Fruit fly (Drosophila melanogaster) whole organism, embryonic: ENCODE results near the gene CG4820.

ENCODE experiments used
- Asciz ChIP-seq: fragments of 200-800 bp; sonication (Bioruptor generic); optimal IDR thresholded peaks from 2 replicates; lab custom pipeline; 2017; ENCODE audit warnings: missing biosample characterization, mild to moderate bottlenecking, missing genetic modification characterization, missing genetic modification reagents
- BtbVII ChIP-seq: fragments of 200-800 bp; sonication (Bioruptor generic); optimal IDR thresholded peaks from 3 replicates; lab custom pipeline; 2017; ENCODE audit warnings: missing biosample characterization, mild to moderate bottlenecking, missing genetic modification characterization
- CG12071 ChIP-seq: fragments of 200-800 bp; sonication (Bioruptor generic); optimal IDR thresholded peaks from 3 replicates; lab custom pipeline; 2018; ENCODE audit warnings: missing biosample characterization, mild to moderate bottlenecking, missing genetic modification characterization
- CG12104 ChIP-seq: fragments of 200-800 bp; sonication (Bioruptor generic); optimal IDR thresholded peaks from 3 replicates; lab custom pipeline; 2016; ENCODE audit warnings: missing biosample characterization, missing genetic modification characterization
- CG1233 ChIP-seq: fragments of 200-800 bp; sonication (Bioruptor generic); optimal IDR thresholded peaks from 4 replicates; lab custom pipeline; 2018; ENCODE audit warnings: missing biosample characterization, mild to moderate bottlenecking, missing genetic modification characterization
- CG12769 ChIP-seq: fragments of 200-800 bp; sonication (Bioruptor generic); optimal IDR thresholded peaks from 2 replicates; lab custom pipeline; 2019; ENCODE audit warnings: missing biosample characterization, mild to moderate bottlenecking, missing genetic modification characterization, moderate library complexity
- CG13296 ChIP-seq: fragments of 200-800 bp; sonication (Bioruptor generic); optimal IDR thresholded peaks from 3 replicates; lab custom pipeline; 2018; ENCODE audit warnings: missing biosample characterization, mild to moderate bottlenecking, missing genetic modification characterization
- CG13424 ChIP-seq: fragments of 200-800 bp; sonication (Bioruptor generic); optimal IDR thresholded peaks from 2 replicates; lab custom pipeline; 2019; ENCODE audit warnings: missing biosample characterization, mild to moderate bottlenecking, missing genetic modification characterization, moderate library complexity
- CG14014 ChIP-seq: fragments of 200-800 bp; sonication (Bioruptor generic); IDR thresholded peaks from 2 replicates; pipeline ENCODE4 v1.3.6; 2022; ENCODE audit warnings: missing biosample characterization, missing genetic modification characterization
- CG14860 ChIP-seq: fragments of 200-800 bp; sonication (Bioruptor generic); IDR thresholded peaks from 3 replicates; pipeline ENCODE4 v1.3.6; 2022; ENCODE audit warnings: missing biosample characterization, missing genetic modification characterization; ENCODE audit not compliant: partially characterized antibody
- CG15514 ChIP-seq: fragments of 200-800 bp; sonication (Bioruptor generic); optimal IDR thresholded peaks from 3 replicates; lab custom pipeline; 2017; ENCODE audit warnings: missing biosample characterization, missing genetic modification characterization, mild to moderate bottlenecking, moderate library complexity, missing genetic modification reagents
- CG15601 ChIP-seq: fragments of 200-800 bp; sonication (Bioruptor generic); optimal IDR thresholded peaks from 3 replicates; lab custom pipeline; 2019; ENCODE audit warnings: missing biosample characterization, mild to moderate bottlenecking, missing genetic modification characterization, moderate library complexity
- CG17186 ChIP-seq: fragments of 200-800 bp; sonication (Bioruptor generic); optimal IDR thresholded peaks from 3 replicates; lab custom pipeline; 2017; ENCODE audit warnings: missing biosample characterization, missing genetic modification reagents, missing genetic modification characterization
- CG17385 ChIP-seq: fragments of 200-800 bp; sonication (Bioruptor generic); optimal IDR thresholded peaks from 3 replicates; lab custom pipeline; 2018; ENCODE audit warnings: missing biosample characterization, mild to moderate bottlenecking, missing genetic modification characterization
- CG17568 ChIP-seq: fragments of 200-800 bp; sonication (Bioruptor generic); optimal IDR thresholded peaks from 2 replicates; lab custom pipeline; 2018; ENCODE audit warnings: missing biosample characterization, mild to moderate bottlenecking, missing genetic modification characterization, moderate library complexity
- CG18599 ChIP-seq: fragments of 200-800 bp; sonication (Bioruptor generic); optimal IDR thresholded peaks from 3 replicates; lab custom pipeline; 2017; ENCODE audit warnings: missing biosample characterization, missing genetic modification characterization, mild to moderate bottlenecking, moderate library complexity, missing genetic modification reagents
- CG2678 ChIP-seq: fragments of 200-800 bp; sonication (Bioruptor generic); optimal IDR thresholded peaks from 3 replicates; lab custom pipeline; 2019; ENCODE audit warnings: missing biosample characterization, mild to moderate bottlenecking, missing genetic modification characterization, moderate library complexity
- CG32772 ChIP-seq: fragments of 200-800 bp; sonication (Bioruptor generic); IDR thresholded peaks from 2 replicates; pipeline ENCODE4 v1.3.6; 2022; ENCODE audit warnings: missing biosample characterization, missing genetic modification characterization
- CG4707 ChIP-seq: fragments of 200-800 bp; sonication (Bioruptor generic); optimal IDR thresholded peaks from 2 replicates; lab custom pipeline; 2018; ENCODE audit warnings: missing biosample characterization, mild to moderate bottlenecking, missing genetic modification characterization, moderate library complexity
- CG6683 ChIP-seq: fragments of 200-800 bp; sonication (Bioruptor generic); optimal IDR thresholded peaks from 2 replicates; lab custom pipeline; 2017; ENCODE audit warnings: missing biosample characterization, mild to moderate bottlenecking, missing genetic modification characterization, missing genetic modification reagents
- CG6813 ChIP-seq: fragments of 200-800 bp; sonication (Bioruptor generic); optimal IDR thresholded peaks from 2 replicates; lab custom pipeline; 2017; ENCODE audit warnings: missing biosample characterization, missing genetic modification characterization, mild to moderate bottlenecking, moderate library complexity, missing genetic modification reagents
- CG6854 ChIP-seq: fragments of 200-800 bp; sonication (Bioruptor generic); optimal IDR thresholded peaks from 3 replicates; lab custom pipeline; 2017; ENCODE audit warnings: missing biosample characterization, mild to moderate bottlenecking, missing genetic modification characterization
- CG7357 ChIP-seq: fragments of 200-800 bp; sonication (Bioruptor generic); IDR thresholded peaks from 3 replicates; pipeline ENCODE4 v1.3.6; 2022; ENCODE audit warnings: missing biosample characterization, missing genetic modification characterization
- CG8290 ChIP-seq, 3 experiments: fragments of 200-800 bp; sonication (Bioruptor generic); optimal IDR thresholded peaks; 2 replicates each; lab custom pipeline; 2016 to 2019; ENCODE audit warnings: missing biosample characterization in 3 of 3, missing genetic modification characterization in 3 of 3, mild to moderate bottlenecking in 2 of 3, moderate library complexity in 1 of 3
- CG9817 ChIP-seq: fragments of 200-800 bp; sonication (Bioruptor generic); optimal IDR thresholded peaks from 2 replicates; lab custom pipeline; 2018; ENCODE audit warnings: missing biosample characterization, mild to moderate bottlenecking, missing genetic modification characterization, moderate library complexity
- Camta ChIP-seq: fragments of 200-800 bp; sonication (Bioruptor generic); optimal IDR thresholded peaks from 2 replicates; lab custom pipeline; 2016; ENCODE audit warnings: missing biosample characterization, missing genetic modification characterization
- Dad ChIP-seq: fragments of 200-800 bp; sonication (Bioruptor generic); optimal IDR thresholded peaks from 3 replicates; lab custom pipeline; 2016; ENCODE audit warnings: missing biosample characterization, missing genetic modification characterization
- Fer1 ChIP-seq: fragments of 200-800 bp; sonication (Bioruptor generic); optimal IDR thresholded peaks from 2 replicates; lab custom pipeline; 2017; ENCODE audit warnings: missing biosample characterization, mild to moderate bottlenecking, missing genetic modification characterization
- Hmx ChIP-seq: fragments of 200-800 bp; sonication (Bioruptor generic); optimal IDR thresholded peaks from 2 replicates; lab custom pipeline; 2016; ENCODE audit warnings: missing biosample characterization, missing genetic modification characterization
- Med ChIP-seq: fragments of 200-800 bp; sonication (Bioruptor generic); peaks from one replicate; lab custom pipeline; 2016; ENCODE audit warnings: missing biosample characterization, missing genetic modification characterization, mild to moderate bottlenecking, inconsistent platforms, moderate library complexity
- Meics ChIP-seq: fragments of 200-800 bp; sonication (Bioruptor generic); optimal IDR thresholded peaks from 2 replicates; lab custom pipeline; 2017; ENCODE audit warnings: missing biosample characterization, mild to moderate bottlenecking, missing genetic modification characterization
- Sox102F ChIP-seq: fragments of 200-800 bp; sonication (Bioruptor generic); optimal IDR thresholded peaks from 2 replicates; lab custom pipeline; 2018; ENCODE audit warnings: missing biosample characterization, mild to moderate bottlenecking, missing genetic modification characterization, moderate library complexity
- ash1 ChIP-seq: fragments of 200-800 bp; sonication (Bioruptor generic); optimal IDR thresholded peaks from 2 replicates; lab custom pipeline; 2018; ENCODE audit warnings: missing biosample characterization, mild to moderate bottlenecking, missing genetic modification characterization
- ci ChIP-seq: fragments of 200-800 bp; sonication (Bioruptor generic); IDR thresholded peaks from 3 replicates; pipeline ENCODE4 v1.3.6; 2022; ENCODE audit warnings: missing biosample characterization, missing genetic modification characterization
- danr ChIP-seq: fragments of 200-800 bp; sonication (Bioruptor generic); IDR thresholded peaks from 2 replicates; pipeline ENCODE4 v1.3.6; 2022; ENCODE audit warnings: missing biosample characterization, missing genetic modification characterization
- dmrt99B ChIP-seq: fragments of 200-800 bp; sonication (Bioruptor generic); optimal IDR thresholded peaks from 2 replicates; lab custom pipeline; 2018; ENCODE audit warnings: missing biosample characterization, mild to moderate bottlenecking, missing genetic modification characterization, moderate library complexity
- exex ChIP-seq: fragments of 200-800 bp; sonication (Bioruptor generic); optimal IDR thresholded peaks from 4 replicates; lab custom pipeline; 2018; ENCODE audit warnings: missing biosample characterization, mild to moderate bottlenecking, missing genetic modification characterization, moderate library complexity
- gem ChIP-seq: fragments of 200-800 bp; sonication (Bioruptor generic); optimal IDR thresholded peaks from 2 replicates; lab custom pipeline; 2019; ENCODE audit warnings: missing biosample characterization, mild to moderate bottlenecking, missing genetic modification characterization, moderate library complexity
- grau ChIP-seq: fragments of 200-800 bp; optimal IDR thresholded peaks from 3 replicates; lab custom pipeline; 2019; ENCODE audit warnings: missing biosample characterization, mild to moderate bottlenecking, missing genetic modification characterization, moderate library complexity
- grn ChIP-seq: fragments of 200-800 bp; sonication (Bioruptor generic); optimal IDR thresholded peaks from 3 replicates; lab custom pipeline; 2017; ENCODE audit warnings: missing biosample characterization, missing genetic modification characterization
- lab ChIP-seq: fragments of 200-800 bp; sonication (Bioruptor generic); optimal IDR thresholded peaks from 3 replicates; lab custom pipeline; 2017; ENCODE audit warnings: missing biosample characterization, missing genetic modification characterization, mild to moderate bottlenecking, moderate library complexity, missing genetic modification reagents
- row ChIP-seq: fragments of 200-800 bp; sonication (Bioruptor generic); IDR thresholded peaks from 3 replicates; pipeline ENCODE4 v1.3.6; 2022; ENCODE audit warnings: missing biosample characterization, missing genetic modification characterization
- so ChIP-seq: fragments of 200-800 bp; sonication (Bioruptor generic); IDR thresholded peaks from 3 replicates; pipeline ENCODE4 v1.3.6; 2022; ENCODE audit warnings: missing biosample characterization, missing genetic modification characterization
- tin ChIP-seq: fragments of 200-800 bp; sonication (Bioruptor generic); optimal IDR thresholded peaks from 3 replicates; lab custom pipeline; 2016; ENCODE audit warnings: missing biosample characterization, missing genetic modification characterization
- unpg ChIP-seq: fragments of 200-800 bp; sonication (Bioruptor generic); optimal IDR thresholded peaks from 3 replicates; lab custom pipeline; 2018; ENCODE audit warnings: missing biosample characterization, mild to moderate bottlenecking, missing genetic modification characterization, moderate library complexity
- wek ChIP-seq: fragments of 200-800 bp; sonication (Bioruptor generic); optimal IDR thresholded peaks from 3 replicates; lab custom pipeline; 2018; ENCODE audit warnings: missing biosample characterization, mild to moderate bottlenecking, missing genetic modification characterization, moderate library complexity

The CG4820 gene

dm6 chr3R:11178300-11178699 lies 38.0 kb upstream of the CG4820 start (continued):
- TF ChIP-seq CG6813 (peak; percentile 23), CG7357 (no peak), grn (GFP tag; lab: Kevin White, UChicago) (no peak), CG14014 (GFP tag; lab: Robert Waterston, UW) (no peak), BtbVII (GFP tag; lab: Kevin White, UChicago) (peak; percentile 40), Med (GFP tag; lab: Kevin White, UChicago) (peak; percentile 70), CG17568 (no peak), CG15514 (GFP tag; lab: Kevin White, UChicago) (peak; percentile 21), CG14860 (GFP tag; lab: Robert Waterston, UW) (no peak), CG18599 (peak; percentile 22), danr (GFP tag; lab: Robert Waterston, UW) (no peak), Sox102F (GFP tag; lab: Kevin White, UChicago) (peak; percentile 5), gem (tag; lab: Kevin White, UChicago) (peak; percentile 20), CG13424 (tag; lab: Kevin White, UChicago) (peak; percentile 7), CG12071 (GFP tag; lab: Kevin White, UChicago) (peak; percentile 40), so (GFP tag; lab: Robert Waterston, UW) (0 out of 3 replicates have a peak, but pooled peaks have one; percentile 17), CG1233 (peak; percentile 27), CG9817 (tag; lab: Kevin White, UChicago) (peak; percentile 5), CG15601 (tag; lab: Kevin White, UChicago) (peak; percentile 11), CG12104 (GFP tag; lab: Kevin White, UChicago) (no peak), row (GFP tag; lab: Robert Waterston, UW) (peak; percentile 13; the same call in 1 of the 3 replicates), CG17385 (GFP tag; lab: Kevin White, UChicago) (no peak), CG12769 (tag; lab: Kevin White, UChicago) (peak; percentile 12), CG6683 (GFP tag; lab: Kevin White, UChicago) (no peak), Camta (no peak), CG17186 (no peak), CG13296 (GFP tag; lab: Kevin White, UChicago) (peak; percentile 15), CG32772 (GFP tag; lab: Robert Waterston, UW) (0 out of 2 replicates have a peak, but pooled peaks have one; percentile 18), Hmx (GFP tag; lab: Kevin White, UChicago) (no peak), CG2678 (tag; lab: Kevin White, UChicago) (peak; percentile 28), ash1 (GFP tag; lab: Kevin White, UChicago) (no peak), tin (GFP tag; lab: Kevin White, UChicago) (no peak), wek (peak; percentile 49), Meics (peak; percentile 90), exex (tag; lab: Kevin White, UChicago) (peak; percentile 42), CG8290 (GFP tag; optimal IDR thresholded peaks at IDR 0.05; lab: Kevin White, UChicago) (no peak), CG8290 (tag; optimal IDR thresholded peaks at IDR 0.05; lab: Kevin White, UChicago) (peak in 1 of 2 experiments; percentile 12), ci (GFP tag; lab: Robert Waterston, UW) (0 out of 3 replicates have a peak, but pooled peaks have one; percentile 14), Fer1 (GFP tag; lab: Kevin White, UChicago) (peak; percentile 22), unpg (GFP tag; lab: Kevin White, UChicago) (peak; percentile 26), Asciz (peak; percentile 38), lab (GFP tag; lab: Kevin White, UChicago) (peak; percentile 72), grau (tag; lab: Kevin White, UChicago) (peak; percentile 58), CG6854 (GFP tag; lab: Kevin White, UChicago) (no peak), dmrt99B (peak; percentile 13), CG4707 (GFP tag; lab: Kevin White, UChicago) (no peak), Dad (no peak)
